Fruit fly (Drosophila melanogaster) whole organism, embryonic: Measurements from ENCODE around the gene scaf6.

Experiments used
- CG31441 ChIP-seq: fragments of 200-800 bp; sonication (Bioruptor generic); IDR thresholded peaks from 2 replicates; pipeline ENCODE4 v1.3.6; 2022; ENCODE audit warnings: missing biosample characterization, missing genetic modification characterization
- Ets97D ChIP-seq: fragments of 200-800 bp; sonication (Bioruptor generic); optimal IDR thresholded peaks from 3 replicates; lab custom pipeline; 2016; ENCODE audit warnings: missing biosample characterization, missing genetic modification characterization
- bowl ChIP-seq: fragments of 200-800 bp; sonication (Bioruptor generic); IDR thresholded peaks from 2 replicates; pipeline ENCODE4 v1.3.6; 2022; ENCODE audit warnings: missing biosample characterization, missing genetic modification characterization
- peb ChIP-seq: fragments of 200-800 bp; sonication (Bioruptor generic); IDR thresholded peaks from 2 replicates; pipeline ENCODE4 v1.3.6; 2022; ENCODE audit warnings: missing biosample characterization, missing genetic modification characterization

DNA sequence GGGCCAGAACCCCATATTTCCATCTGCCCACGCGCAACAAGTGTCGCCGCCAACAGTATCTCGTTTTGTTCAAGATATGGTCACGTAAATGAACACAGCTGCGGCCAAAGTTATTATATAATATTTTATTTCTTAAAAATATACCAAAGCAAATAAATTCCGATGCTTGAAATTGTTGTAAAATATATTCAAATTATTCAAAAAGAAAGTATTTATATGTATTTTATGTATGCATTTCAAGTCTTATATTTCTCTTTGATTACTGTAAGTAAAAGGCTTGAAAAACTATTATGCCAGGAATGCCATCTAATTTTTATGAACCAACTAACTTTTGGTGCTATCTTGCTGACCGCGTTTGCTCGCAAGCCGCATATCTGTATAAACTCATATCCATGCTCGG lies 53.2 kb downstream of the scaf6 start:
- no peak for TF ChIP-seq peb (GFP tag; lab: Robert Waterston, UW)
- TF ChIP-seq bowl = no peak
- TF ChIP-seq Ets97D (GFP tag; lab: Kevin White, UChicago) = no peak
- TF ChIP-seq CG31441 (GFP tag; lab: Robert Waterston, UW) = no peak
